Worm (Caenorhabditis elegans): ENCODE data around the gene F32A5.4.

F32A5.4 gene

DNA sequence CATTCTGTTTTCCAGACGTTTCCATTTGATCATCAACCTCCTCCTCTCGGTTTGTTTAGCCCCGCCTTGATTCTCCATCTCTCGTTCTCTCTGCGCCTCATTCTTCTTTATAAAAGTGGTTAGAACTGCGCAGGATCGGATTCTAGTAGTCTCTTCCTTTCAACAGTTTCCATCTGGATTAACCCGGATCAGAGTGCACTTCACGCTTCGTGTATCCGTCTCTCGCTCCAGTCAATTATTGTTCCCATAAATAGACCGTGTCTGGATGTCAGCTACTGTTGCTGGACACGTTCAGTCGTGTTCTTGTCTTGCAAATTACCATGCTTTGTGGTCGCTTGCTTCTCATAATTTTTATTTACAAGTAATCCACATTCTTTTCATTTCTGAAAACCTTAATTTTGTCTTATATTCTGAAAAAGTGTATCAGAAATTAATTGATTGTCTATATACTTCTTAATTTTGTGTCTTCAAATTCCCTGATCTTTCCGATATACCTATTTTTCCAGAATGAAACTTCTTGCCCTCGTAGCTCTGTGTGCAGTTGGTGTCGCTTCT, at the start of gene F32A5.4:
F32A5.4 (plus strand) TSS at position 505 of the 555 bp plus-strand sequence.
- TF ChIP-seq Y48G9A.11 (GFP tag; IDR thresholded peaks at IDR 0.05) (no peak), zfp-2 (tag; optimal IDR thresholded peaks at IDR 0.05) (no peak), daf-12 (tag; optimal IDR thresholded peaks at IDR 0.05) (no peak), arid-1 (GFP tag; conservative IDR thresholded peaks at IDR 0.05) (0 out of 2 replicates have a peak, but pooled peaks have one; percentile 16), ama-1 (optimal IDR thresholded peaks at IDR 0.05) (peak; percentile 73), hlh-11 (tag; optimal IDR thresholded peaks at IDR 0.05) (peak; percentile 25), ztf-11 (tag; optimal IDR thresholded peaks at IDR 0.05) (no peak)

DNA sequence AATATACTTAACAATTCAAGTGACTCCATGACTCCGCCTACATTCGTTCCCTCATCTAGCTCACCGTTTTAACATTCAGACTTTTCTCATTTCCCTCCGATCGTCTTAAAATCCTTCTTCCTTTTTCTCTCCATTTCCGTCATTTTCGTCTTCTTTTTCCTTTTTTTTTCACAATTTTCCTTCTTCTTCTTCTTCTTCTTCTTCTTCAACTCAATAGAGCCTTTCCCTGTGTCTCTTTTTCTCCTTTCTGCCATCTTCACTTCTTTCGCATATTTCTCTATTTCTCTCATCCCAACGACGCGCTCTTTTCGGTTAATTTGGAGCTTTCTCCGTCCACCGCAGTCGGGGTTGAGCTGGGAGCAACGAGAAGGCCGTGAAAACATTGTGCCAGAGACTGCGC, 46.3 kb upstream of the F32A5.4 start:
- TF ChIP-seq daf-8 (GFP tag; IDR thresholded peaks at IDR 0.05) (no peak), aha-1 (tag) (peak; percentile 90), rbr-2 (tag; optimal IDR thresholded peaks at IDR 0.05) (peak; percentile 21), nhr-11 (tag; optimal IDR thresholded peaks at IDR 0.05) (peak; percentile 32), lsy-2 (tag; optimal IDR thresholded peaks at IDR 0.05) (peak; percentile 19 to 27), spr-3 (GFP tag; optimal IDR thresholded peaks at IDR 0.05) (no peak), ctbp-1 (GFP tag; IDR thresholded peaks at IDR 0.05) (0 out of 2 replicates have a peak, but pooled peaks have one; percentile 31), fkh-10 (GFP tag; optimal IDR thresholded peaks at IDR 0.05) (peak; percentile 78), mep-1 (tag; optimal IDR thresholded peaks at IDR 0.05) (peak; percentile 45), Y5F2A.4 (GFP tag; optimal IDR thresholded peaks at IDR 0.05) (no peak)

DNA sequence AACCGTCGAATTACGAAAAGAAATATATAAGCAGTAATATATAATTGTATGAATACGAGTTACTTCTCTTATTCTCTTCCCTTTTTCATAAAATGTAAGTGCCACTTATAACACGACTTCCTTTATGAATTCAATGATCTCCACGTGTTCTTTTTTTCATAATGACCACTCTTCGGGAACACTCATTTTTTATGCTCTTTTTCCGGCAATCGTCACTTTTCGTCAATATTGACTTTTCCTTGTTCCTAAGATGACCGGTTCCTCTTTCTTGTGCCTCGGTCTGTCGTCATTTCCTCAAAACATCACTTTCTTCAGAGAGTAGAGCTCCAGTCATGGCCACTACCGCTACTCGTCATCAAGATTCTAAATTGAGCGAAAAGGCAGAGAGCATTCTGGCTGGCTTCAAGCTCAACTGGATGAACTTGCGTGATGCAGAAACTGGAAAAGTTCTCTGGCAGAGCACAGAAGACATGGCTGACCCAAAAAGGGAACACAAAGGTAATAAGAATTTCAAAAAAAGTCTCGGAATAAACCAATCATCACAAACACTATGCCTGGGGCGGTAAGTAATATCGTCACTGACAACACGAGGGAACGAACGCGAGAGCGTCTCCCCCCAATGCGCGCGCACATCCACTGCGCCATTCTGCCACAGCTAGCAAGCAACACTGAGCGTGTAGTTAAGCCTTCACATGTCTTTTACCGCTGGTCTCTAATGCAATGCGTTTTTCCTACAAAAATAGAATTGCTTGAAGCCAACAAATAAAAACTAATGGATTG, 45.3 kb upstream of the F32A5.4 start, which contains the start of gene pdl-1:
pdl-1 (plus strand) TSS at position 309 of the 780 bp plus-strand sequence.
- TF ChIP-seq madf-5 (GFP tag; IDR thresholded peaks at IDR 0.05) (peak; percentile 74 to 96; a peak in 3 of 4 replicates), gei-8 (GFP tag; optimal IDR thresholded peaks at IDR 0.05) (peak; percentile 91), R02D3.7 (tag; optimal IDR thresholded peaks at IDR 0.05) (no peak), nhr-25 (tag; optimal IDR thresholded peaks at IDR 0.05; ENCODE audit: borderline replicate concordance, insufficient read depth) (peak; percentile 15), unc-62 (GFP tag; optimal IDR thresholded peaks at IDR 0.05 in 1 of 2) (peak in 1 of 2 experiments; percentile 89), unc-62 (tag; optimal IDR thresholded peaks at IDR 0.05) (peak; percentile 11), saeg-2 (GFP tag; IDR thresholded peaks at IDR 0.05) (peak; percentile 85), hlh-30 (tag; optimal IDR thresholded peaks at IDR 0.05; ENCODE audit: insufficient read depth) (peak; percentile 58), lin-29 (GFP tag; IDR thresholded peaks at IDR 0.05) (peak; percentile 70), lin-39 (tag; optimal IDR thresholded peaks at IDR 0.05) (no peak), ces-1 (GFP tag; optimal IDR thresholded peaks at IDR 0.05) (no peak), Y75B8A.6 (GFP tag; IDR thresholded peaks at IDR 0.05) (peak; percentile 86), ceh-20 (GFP tag; IDR thresholded peaks at IDR 0.05) (peak; percentile 74; the same call in 1 of the 2 replicates), unc-130 (GFP tag; optimal IDR thresholded peaks at IDR 0.05) (peak; percentile 57), spr-1 (tag; optimal IDR thresholded peaks at IDR 0.05) (peak; percentile 78), D1046.2 (GFP tag; IDR thresholded peaks at IDR 0.05) (peak; percentile 85), Y105C5A.15 (GFP tag; IDR thresholded peaks at IDR 0.05) (0 out of 2 replicates have a peak, but pooled peaks have one; percentile 68), mdl-1 (tag; optimal IDR thresholded peaks at IDR 0.05) (peak in 1 of 2 experiments; percentile 7), dmd-8 (GFP tag; IDR thresholded peaks at IDR 0.05) (peak; percentile 97), duxl-1 (tag; optimal IDR thresholded peaks at IDR 0.05; ENCODE audit: poor library complexity) (peak; percentile 83), dmd-9 (GFP tag; IDR thresholded peaks at IDR 0.05) (peak; percentile 81), F37D6.2 (tag; optimal IDR thresholded peaks at IDR 0.05) (peak; percentile 68), F49E8.2 (tag; optimal IDR thresholded peaks at IDR 0.05; ENCODE audit: borderline replicate concordance) (peak; percentile 76), T20F7.1 (GFP tag; optimal IDR thresholded peaks at IDR 0.05) (peak; percentile 67), tag-97 (GFP tag; IDR thresholded peaks at IDR 0.05) (no peak), zfp-2 (tag; optimal IDR thresholded peaks at IDR 0.05) (peak; percentile 32), lin-1 (GFP tag; IDR thresholded peaks at IDR 0.05) (peak; percentile 94), ceh-82 (tag; optimal IDR thresholded peaks at IDR 0.05) (no peak), daf-19 (GFP tag; conservative IDR thresholded peaks at IDR 0.05) (peak; percentile 96), F26F4.8 (GFP tag; conservative IDR thresholded peaks at IDR 0.05) (peak; percentile 94)
